Worm (Caenorhabditis elegans): ENCODE data around the gene F29B9.7.

DNA sequence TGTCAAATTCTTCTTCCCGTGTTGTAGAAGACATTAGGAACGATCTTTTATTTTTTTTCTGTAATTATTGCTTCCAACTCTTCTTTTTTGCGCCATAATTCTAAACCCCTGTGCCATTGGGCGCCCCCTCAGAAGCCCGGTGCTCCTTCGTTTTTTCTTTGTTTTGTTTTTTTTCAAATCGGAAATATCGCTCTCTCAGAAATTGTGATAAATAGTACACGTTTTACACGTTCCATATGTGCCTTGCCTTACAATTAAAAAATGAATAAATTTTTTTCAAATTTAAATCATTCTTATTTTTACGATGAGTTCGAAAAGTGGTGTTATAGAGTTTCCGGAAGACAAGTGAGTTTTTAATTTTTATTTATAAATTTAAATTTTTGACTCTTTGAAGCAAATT lies at the start of gene F29B9.7:
- TF ChIP-seq ceh-13 (GFP tag; optimal IDR thresholded peaks at IDR 0.05) (no peak), flt-1 (GFP tag; IDR thresholded peaks at IDR 0.05) (no peak), tra-4 (tag; optimal IDR thresholded peaks at IDR 0.05) (no peak), sea-1 (GFP tag; conservative IDR thresholded peaks at IDR 0.05) (no peak), ama-1 (optimal IDR thresholded peaks at IDR 0.05) (no peak), ets-7 (tag; optimal IDR thresholded peaks at IDR 0.05) (no peak), pes-1 (GFP tag; IDR thresholded peaks at IDR 0.05) (no peak), B0310.2 (tag; optimal IDR thresholded peaks at IDR 0.05) (no peak), hnd-1 (tag; optimal IDR thresholded peaks at IDR 0.05) (no peak), ceh-36 (tag; optimal IDR thresholded peaks at IDR 0.05) (no peak), hmg-4 (GFP tag; optimal IDR thresholded peaks at IDR 0.05) (no peak)

All from whole organism, early embryonic.